Worm (Caenorhabditis elegans): Measurements from ENCODE around the gene zipt-16.

DNA sequence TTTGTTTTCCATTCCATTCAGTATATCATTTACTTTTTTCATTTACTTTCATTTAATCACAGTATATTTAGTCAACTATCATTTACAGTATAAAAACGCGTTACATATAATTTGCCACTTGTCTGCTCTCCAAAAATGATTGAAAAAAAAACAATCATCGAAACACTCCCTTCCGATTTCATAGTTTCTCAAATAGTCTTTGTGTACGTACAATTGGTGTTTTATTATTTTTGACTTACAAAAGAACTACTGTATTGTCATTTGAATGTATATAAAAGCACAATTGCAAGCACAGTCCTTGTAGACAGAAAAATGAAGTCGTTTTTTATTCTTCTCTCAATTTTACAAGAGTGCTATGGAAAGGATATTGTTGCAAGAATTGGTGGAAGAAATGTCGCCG lies 11.6 kb downstream of the zipt-16 start, which contains the start of gene nas-22:
- TF ChIP-seq ztf-4 (tag; optimal IDR thresholded peaks at IDR 0.05) (no peak), nhr-23 (tag; optimal IDR thresholded peaks at IDR 0.05) (no peak), elt-3 (tag; optimal IDR thresholded peaks at IDR 0.05) (no peak), ztf-11 (tag; optimal IDR thresholded peaks at IDR 0.05) (no peak), nhr-6 (tag; optimal IDR thresholded peaks at IDR 0.05) (no peak), unc-62 (GFP tag; optimal IDR thresholded peaks at IDR 0.05) (no peak), mdl-1 (tag; optimal IDR thresholded peaks at IDR 0.05) (no peak), ama-1 (optimal IDR thresholded peaks at IDR 0.05) (no peak), peb-1 (tag; optimal IDR thresholded peaks at IDR 0.05) (no peak), aly-2 (tag; optimal IDR thresholded peaks at IDR 0.05) (no peak), blmp-1 (tag; optimal IDR thresholded peaks at IDR 0.05; ENCODE audit: insufficient read depth) (no peak), mbf-1 (tag; optimal IDR thresholded peaks at IDR 0.05) (no peak), skn-1 (tag; optimal IDR thresholded peaks at IDR 0.05) (no peak)
